Worm (Caenorhabditis elegans): ENCODE results near the gene K11E4.6.

- TF ChIP-seq elt-1 (tag; optimal IDR thresholded peaks at IDR 0.05; ENCODE audit: borderline replicate concordance, insufficient read depth), result no peak
- no peak for TF ChIP-seq flh-1 (GFP tag; optimal IDR thresholded peaks at IDR 0.05)
- no peak for TF ChIP-seq blmp-1 (tag; optimal IDR thresholded peaks at IDR 0.05)
- TF ChIP-seq unc-62 (GFP tag; optimal IDR thresholded peaks at IDR 0.05), result no peak
- no peak for TF ChIP-seq lsy-2 (tag; optimal IDR thresholded peaks at IDR 0.05)
Measured at ce11 chrX:13714710-13715109, 9.8 kb upstream of the K11E4.6 start.
